Fruit fly (Drosophila melanogaster): ENCODE data around the gene Cyp9f3.

Gene Cyp9f3

DNA sequence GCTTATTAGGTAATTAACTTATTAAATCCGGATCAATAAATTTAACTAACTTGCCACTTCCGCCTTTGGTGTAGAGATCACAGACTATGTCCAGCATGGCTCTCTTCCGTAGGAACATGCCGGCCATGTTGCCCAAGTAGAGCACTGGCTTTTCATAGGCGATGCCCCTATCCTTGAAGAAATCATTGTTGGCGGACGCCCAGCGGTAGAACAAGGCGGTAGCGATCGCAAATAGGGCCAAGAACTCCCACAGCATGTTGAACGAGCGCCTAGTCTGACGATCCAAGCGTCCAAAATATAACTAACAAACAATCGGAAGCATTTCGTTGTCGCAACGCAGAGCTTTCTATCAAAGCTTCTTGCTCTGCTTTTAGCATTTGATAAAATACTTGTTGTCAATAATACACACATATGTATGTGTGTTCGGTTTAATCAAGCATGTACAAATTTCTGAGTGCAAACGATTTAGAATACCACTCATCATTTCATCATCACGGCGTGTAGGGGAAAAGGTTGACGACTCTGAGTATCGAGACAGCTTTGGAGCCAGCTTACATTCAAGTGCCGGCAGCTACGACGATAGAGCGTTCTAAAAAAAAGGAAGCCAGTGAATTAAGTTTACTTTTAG is at the start of gene Cyp9f3:
Gene Cyp9f3 (minus strand): TSS at position 310 of the 628 bp plus-strand sequence.
- peak; percentile 45 for TF ChIP-seq pad (GFP tag; optimal IDR thresholded peaks at IDR 0.05)
- no peak for TF ChIP-seq Crg-1 (GFP tag; optimal IDR thresholded peaks at IDR 0.05)
- peak; percentile 25 for TF ChIP-seq cic (GFP tag; optimal IDR thresholded peaks at IDR 0.05)

DNA sequence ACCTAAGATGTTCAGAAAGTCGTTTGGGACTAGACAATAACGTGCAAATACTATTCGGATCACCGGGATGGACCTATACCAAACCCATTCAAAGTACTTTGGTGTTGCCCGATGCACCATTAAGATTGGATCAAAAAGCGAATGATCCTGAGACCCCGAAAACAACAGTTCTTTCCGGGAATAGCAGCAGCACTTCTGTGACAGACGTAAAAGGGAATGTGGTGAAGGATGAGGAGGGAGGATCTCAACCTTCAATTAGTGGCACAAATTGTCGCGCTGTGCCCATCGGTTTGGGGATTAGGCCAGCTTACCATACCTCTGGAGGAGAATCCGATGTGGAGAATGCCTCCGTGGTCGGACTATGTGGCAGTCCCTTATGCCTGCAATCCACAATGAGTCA is 49.6 kb upstream of the Cyp9f3 start:
- no peak for TF ChIP-seq CG7101 (tag; optimal IDR thresholded peaks at IDR 0.05)
- TF ChIP-seq ovo (GFP tag; optimal IDR thresholded peaks at IDR 0.05) = no peak
- TF ChIP-seq tj (GFP tag; optimal IDR thresholded peaks at IDR 0.05) = no peak
- TF ChIP-seq Hr96 (GFP tag; optimal IDR thresholded peaks at IDR 0.05) = no peak
- no peak for TF ChIP-seq CG11617 (GFP tag; optimal IDR thresholded peaks at IDR 0.05)
- no peak for TF ChIP-seq Mnt (GFP tag; optimal IDR thresholded peaks at IDR 0.05)
- TF ChIP-seq CG5204 (GFP tag; optimal IDR thresholded peaks at IDR 0.05) = no peak
- TF ChIP-seq CG1620 (GFP tag; optimal IDR thresholded peaks at IDR 0.05) = no peak
- TF ChIP-seq kay (GFP tag; ENCODE audit: borderline replicate concordance) = no peak
- TF ChIP-seq Crg-1 (GFP tag; optimal IDR thresholded peaks at IDR 0.05) = no peak
- no peak for TF ChIP-seq CG12768 (GFP tag; optimal IDR thresholded peaks at IDR 0.05)
- no peak for TF ChIP-seq cnc (optimal IDR thresholded peaks at IDR 0.05)
- no peak for TF ChIP-seq pad (GFP tag; optimal IDR thresholded peaks at IDR 0.05)
- no peak for TF ChIP-seq CG7045 (GFP tag; optimal IDR thresholded peaks at IDR 0.05)

DNA sequence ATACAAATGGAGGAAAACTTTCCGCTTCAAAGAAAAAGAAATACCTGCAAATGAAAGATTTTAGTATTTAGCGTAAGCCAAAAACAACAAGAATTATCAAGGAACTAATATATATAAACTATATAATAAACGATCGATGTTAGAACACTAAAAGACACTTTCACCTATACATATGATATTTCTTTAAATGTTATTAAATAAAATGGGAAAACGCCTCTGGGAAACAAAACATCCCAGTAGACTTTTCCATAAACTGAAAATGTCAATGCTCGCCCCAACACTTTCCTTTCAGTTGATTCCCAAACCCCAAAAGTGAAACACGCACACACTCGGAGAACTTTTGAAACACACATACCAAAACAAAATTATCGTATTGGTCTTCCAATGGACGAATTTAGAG is 48.6 kb upstream of the Cyp9f3 start, which contains the start of gene vrs:
Gene vrs (plus strand): TSS at position 301 of the 400 bp plus-strand sequence.
- TF ChIP-seq CG11617 (GFP tag; optimal IDR thresholded peaks at IDR 0.05) (no peak), kay (GFP tag; ENCODE audit: borderline replicate concordance) (no peak), tj (GFP tag; optimal IDR thresholded peaks at IDR 0.05) (no peak), Clk (GFP tag; optimal IDR thresholded peaks at IDR 0.05) (no peak), CG5204 (GFP tag; optimal IDR thresholded peaks at IDR 0.05) (no peak), cic (GFP tag; optimal IDR thresholded peaks at IDR 0.05) (no peak), Hr96 (GFP tag; optimal IDR thresholded peaks at IDR 0.05) (no peak), pad (GFP tag; optimal IDR thresholded peaks at IDR 0.05) (no peak), ovo (GFP tag; optimal IDR thresholded peaks at IDR 0.05) (no peak), Crg-1 (GFP tag; optimal IDR thresholded peaks at IDR 0.05) (no peak), CG14711 (tag; optimal IDR thresholded peaks at IDR 0.05) (no peak), cnc (optimal IDR thresholded peaks at IDR 0.05) (no peak), CG33017 (tag; optimal IDR thresholded peaks at IDR 0.05) (no peak), CG7101 (tag; optimal IDR thresholded peaks at IDR 0.05) (no peak), toe (GFP tag; optimal IDR thresholded peaks at IDR 0.05) (no peak), CG7045 (GFP tag; optimal IDR thresholded peaks at IDR 0.05) (no peak), bab1 (GFP tag; optimal IDR thresholded peaks at IDR 0.05) (no peak), Mnt (GFP tag; optimal IDR thresholded peaks at IDR 0.05) (no peak), CG1620 (GFP tag; optimal IDR thresholded peaks at IDR 0.05) (no peak), CG12768 (GFP tag; optimal IDR thresholded peaks at IDR 0.05) (no peak)

DNA sequence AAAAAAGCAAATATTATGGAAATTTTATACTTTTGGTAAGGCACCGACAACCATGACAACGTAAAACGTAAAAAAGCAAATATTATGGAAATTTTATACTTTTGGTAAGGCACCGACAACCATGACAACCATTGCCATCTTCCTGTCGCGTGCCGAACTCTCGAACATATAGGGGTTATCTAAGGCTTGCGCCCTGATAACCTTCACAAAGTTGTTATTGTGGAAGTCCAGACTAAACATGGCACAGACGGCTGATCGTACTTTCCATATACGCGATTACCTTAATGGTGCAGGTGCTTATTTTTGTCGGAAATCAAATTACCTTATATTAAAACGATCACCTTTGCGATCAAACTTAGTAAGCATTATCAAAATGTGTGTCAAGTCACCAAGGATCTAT is 46.7 kb upstream of the Cyp9f3 start:
- TF ChIP-seq tj (GFP tag; optimal IDR thresholded peaks at IDR 0.05) (no peak), CG14711 (tag; optimal IDR thresholded peaks at IDR 0.05) (no peak), toe (GFP tag; optimal IDR thresholded peaks at IDR 0.05) (no peak), bab1 (GFP tag; optimal IDR thresholded peaks at IDR 0.05) (no peak), Hr96 (GFP tag; optimal IDR thresholded peaks at IDR 0.05) (no peak), CG5204 (GFP tag; optimal IDR thresholded peaks at IDR 0.05) (no peak), cnc (optimal IDR thresholded peaks at IDR 0.05) (no peak), Clk (GFP tag; optimal IDR thresholded peaks at IDR 0.05) (no peak), Mnt (GFP tag; optimal IDR thresholded peaks at IDR 0.05) (no peak), Crg-1 (GFP tag; optimal IDR thresholded peaks at IDR 0.05) (no peak), CG33017 (tag; optimal IDR thresholded peaks at IDR 0.05) (no peak), CG1620 (GFP tag; optimal IDR thresholded peaks at IDR 0.05) (no peak), pad (GFP tag; optimal IDR thresholded peaks at IDR 0.05) (no peak), CG7045 (GFP tag; optimal IDR thresholded peaks at IDR 0.05) (no peak), CG11617 (GFP tag; optimal IDR thresholded peaks at IDR 0.05) (no peak), CG12768 (GFP tag; optimal IDR thresholded peaks at IDR 0.05) (no peak)

DNA sequence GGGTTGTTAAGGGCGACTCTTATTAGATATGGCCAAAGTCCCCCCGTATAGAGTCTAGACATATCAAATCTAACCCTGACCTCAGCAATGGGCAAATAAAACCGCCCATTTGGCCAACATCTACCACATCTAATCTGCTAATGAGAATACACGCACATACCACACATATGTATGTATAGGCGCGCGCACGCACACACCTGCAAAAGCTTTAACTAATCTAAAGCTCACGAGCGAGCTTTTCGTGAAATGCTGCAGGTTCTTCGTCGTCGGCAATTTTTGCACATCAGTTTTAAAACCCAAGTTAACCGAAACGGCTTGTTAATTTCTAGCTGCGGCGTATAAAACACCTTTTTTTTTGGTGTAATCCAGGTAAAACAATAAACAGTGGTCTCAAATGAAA is 45.0 kb upstream of the Cyp9f3 start:
- TF ChIP-seq cnc (optimal IDR thresholded peaks at IDR 0.05) (no peak), tj (GFP tag; optimal IDR thresholded peaks at IDR 0.05) (peak; percentile 74), bab1 (GFP tag; optimal IDR thresholded peaks at IDR 0.05) (no peak), kay (GFP tag; ENCODE audit: borderline replicate concordance) (no peak), pad (GFP tag; optimal IDR thresholded peaks at IDR 0.05) (no peak), CG14711 (tag; optimal IDR thresholded peaks at IDR 0.05) (no peak)

DNA sequence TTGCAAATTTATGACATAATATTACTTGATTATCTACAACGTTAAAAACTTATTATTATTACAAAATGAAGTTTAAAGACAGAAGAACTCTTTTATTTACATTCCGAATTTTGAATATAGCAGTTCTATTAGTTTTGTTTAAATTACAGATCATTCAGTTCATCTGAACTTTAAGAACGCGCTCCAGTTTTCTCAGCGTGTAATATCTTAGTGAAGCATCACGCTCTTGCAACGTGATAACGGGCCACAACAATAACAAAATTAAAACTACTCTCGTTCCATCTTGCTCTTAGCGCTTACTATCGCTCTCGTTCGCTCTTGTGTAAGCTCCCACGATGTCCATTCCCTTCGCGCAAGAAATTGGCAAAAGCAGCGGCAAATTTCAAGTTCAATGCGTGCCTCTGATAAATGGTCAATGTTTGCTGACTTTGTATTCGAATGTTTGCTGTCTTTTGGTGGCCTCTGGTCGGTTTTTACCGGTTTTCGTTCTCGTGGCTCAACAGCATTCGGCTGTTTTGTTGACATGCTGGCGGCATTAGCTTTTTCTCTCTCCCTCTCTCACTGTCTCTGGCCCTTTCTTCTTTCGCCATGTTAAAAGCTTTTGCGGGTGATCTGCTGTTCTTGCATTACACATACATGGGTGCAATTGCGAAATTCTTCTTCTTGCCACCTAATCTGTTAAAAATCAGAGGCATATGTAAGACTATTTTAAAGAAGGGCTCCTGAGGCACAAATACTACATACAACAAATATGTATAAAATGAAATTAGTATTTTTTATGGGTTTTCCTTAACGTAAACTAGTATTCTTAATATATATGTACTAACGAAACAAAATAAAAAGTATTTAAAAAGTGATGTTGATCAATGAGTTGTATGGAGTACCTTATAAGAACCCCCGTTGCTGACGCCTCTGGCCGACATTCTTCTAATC is 44.1 kb upstream of the Cyp9f3 start:
- peak; percentile 77 for TF ChIP-seq kay (GFP tag; ENCODE audit: borderline replicate concordance)
- peak; percentile 85 for TF ChIP-seq CG7101 (tag; optimal IDR thresholded peaks at IDR 0.05)
- no peak for TF ChIP-seq CG12768 (GFP tag; optimal IDR thresholded peaks at IDR 0.05)
- no peak for TF ChIP-seq cnc (optimal IDR thresholded peaks at IDR 0.05)
- peak; percentile 65 for TF ChIP-seq Hr96 (GFP tag; optimal IDR thresholded peaks at IDR 0.05)
- peak; percentile 37 for TF ChIP-seq toe (GFP tag; optimal IDR thresholded peaks at IDR 0.05)
- TF ChIP-seq CG1620 (GFP tag; optimal IDR thresholded peaks at IDR 0.05) = peak; percentile 48
- no peak for TF ChIP-seq Crg-1 (GFP tag; optimal IDR thresholded peaks at IDR 0.05)
- peak; percentile 51 for TF ChIP-seq pad (GFP tag; optimal IDR thresholded peaks at IDR 0.05)
- peak; percentile 71 for TF ChIP-seq CG11617 (GFP tag; optimal IDR thresholded peaks at IDR 0.05)
- TF ChIP-seq bab1 (GFP tag; optimal IDR thresholded peaks at IDR 0.05) = peak; percentile 85
- TF ChIP-seq Clk (GFP tag; optimal IDR thresholded peaks at IDR 0.05) = no peak
- no peak for TF ChIP-seq CG5204 (GFP tag; optimal IDR thresholded peaks at IDR 0.05)
- TF ChIP-seq CG33017 (tag; optimal IDR thresholded peaks at IDR 0.05) = peak; percentile 82
- peak; percentile 47 for TF ChIP-seq Mnt (GFP tag; optimal IDR thresholded peaks at IDR 0.05)
- TF ChIP-seq ovo (GFP tag; optimal IDR thresholded peaks at IDR 0.05) = peak; percentile 59
- TF ChIP-seq CG7045 (GFP tag; optimal IDR thresholded peaks at IDR 0.05) = peak; percentile 78
- TF ChIP-seq tj (GFP tag; optimal IDR thresholded peaks at IDR 0.05) = peak; percentile 83
- peak; percentile 81 for TF ChIP-seq CG14711 (tag; optimal IDR thresholded peaks at IDR 0.05)
